Worm (Caenorhabditis elegans) whole organism, midembryonic: ENCODE results near the gene hpk-1.

Source experiments
- T22C8.4 ChIP-seq: fragments of 200-800 bp; sonication (Bioruptor generic); IDR thresholded peaks from 2 replicates; pipeline ENCODE4 v1.3.6; 2022; ENCODE audit warnings: missing genetic modification characterization, missing compliant biosample characterization
- cog-1 ChIP-seq: sonication (generic microtip); optimal IDR thresholded peaks from 2 replicates; lab custom pipeline; 2016; ENCODE audit warnings: missing genetic modification characterization, missing compliant biosample characterization
- flt-1 ChIP-seq: fragments of 200-800 bp; sonication (Bioruptor generic); IDR thresholded peaks from 2 replicates; pipeline ENCODE4 v1.3.6; 2022; ENCODE audit warnings: missing genetic modification characterization, missing compliant biosample characterization
- klf-2 ChIP-seq: fragments of 200-800 bp; sonication (Bioruptor generic); conservative IDR thresholded peaks from 2 replicates; pipeline ENCODE4 v1.3.6; 2022; ENCODE audit warnings: missing genetic modification reagents, missing genetic modification characterization, missing compliant biosample characterization
- med-1 ChIP-seq: sonication (generic microtip); optimal IDR thresholded peaks from 2 replicates; lab custom pipeline; 2017; ENCODE audit warnings: missing genetic modification characterization, mild to moderate bottlenecking, missing compliant biosample characterization, antibody characterized with exemption, missing genetic modification reagents; ENCODE audit not compliant: insufficient read depth
- ref-1 ChIP-seq: fragments of 200-800 bp; sonication (Bioruptor generic); conservative IDR thresholded peaks from 2 replicates; pipeline ENCODE4 v1.3.6; 2022; ENCODE audit warnings: missing genetic modification reagents, missing genetic modification characterization, missing compliant biosample characterization
- tab-1 ChIP-seq: fragments of 200-800 bp; sonication (Bioruptor generic); IDR thresholded peaks from 2 replicates; pipeline ENCODE4 v1.3.6; 2022; ENCODE audit warnings: missing genetic modification characterization, missing compliant biosample characterization
- ztf-23 ChIP-seq: fragments of 200-800 bp; sonication (Bioruptor generic); IDR thresholded peaks from 2 replicates; pipeline ENCODE4 v1.3.6; 2022; ENCODE audit warnings: missing genetic modification reagents, missing genetic modification characterization, missing compliant biosample characterization
- ztf-29 ChIP-seq: fragments of 200-800 bp; sonication (Bioruptor generic); IDR thresholded peaks from 2 replicates; pipeline ENCODE4 v1.3.6; 2022; ENCODE audit warnings: missing genetic modification reagents, missing genetic modification characterization, missing compliant biosample characterization

The hpk-1 gene

ce11 chrX:4216894-4217293 is at the start of gene hpk-1, which contains the start of gene F20B6.10:
Gene hpk-1 (minus strand): TSS chrX:4217290.
Gene F20B6.10 (minus strand): TSS chrX:4217196.
- TF ChIP-seq med-1, result no peak
- TF ChIP-seq ztf-29, result no peak
- TF ChIP-seq ztf-23, result no peak
- TF ChIP-seq cog-1 (tag; lab: Kevin White, UChicago), result no peak
- no peak for TF ChIP-seq tab-1 (GFP tag; lab: Robert Waterston, UW)
- TF ChIP-seq ref-1 (GFP tag; lab: Robert Waterston, UW), result no peak
- no peak for TF ChIP-seq klf-2 (GFP tag; lab: Robert Waterston, UW)
- no peak for TF ChIP-seq T22C8.4 (GFP tag; lab: Robert Waterston, UW)
- TF ChIP-seq flt-1 (GFP tag; lab: Robert Waterston, UW), result no peak

- TF ChIP-seq med-1 (no peak), flt-1 (GFP tag; lab: Robert Waterston, UW) (no peak), ref-1 (GFP tag; lab: Robert Waterston, UW) (no peak), cog-1 (tag; lab: Kevin White, UChicago) (no peak), ztf-23 (no peak), tab-1 (GFP tag; lab: Robert Waterston, UW) (no peak), T22C8.4 (GFP tag; lab: Robert Waterston, UW) (no peak), ztf-29 (no peak), klf-2 (GFP tag; lab: Robert Waterston, UW) (no peak)
Measured at ce11 chrX:4266178-4266931, 49.3 kb upstream of the hpk-1 start.

- TF ChIP-seq flt-1 (GFP tag; lab: Robert Waterston, UW) (no peak), med-1 (no peak), cog-1 (tag; lab: Kevin White, UChicago) (peak; percentile 41), ztf-29 (0 out of 2 replicates have a peak, but pooled peaks have one; percentile 33)
Measured at ce11 chrX:4265283-4265907, 48.3 kb upstream of the hpk-1 start, which contains the start of gene coel-1. Gene coel-1 (plus strand): TSS chrX:4265663.

- TF ChIP-seq cog-1 (tag; lab: Kevin White, UChicago) (no peak), ztf-23 (no peak), med-1 (no peak), T22C8.4 (GFP tag; lab: Robert Waterston, UW) (no peak), flt-1 (GFP tag; lab: Robert Waterston, UW) (no peak), ztf-29 (no peak), tab-1 (GFP tag; lab: Robert Waterston, UW) (no peak), klf-2 (GFP tag; lab: Robert Waterston, UW) (no peak), ref-1 (GFP tag; lab: Robert Waterston, UW) (no peak)
Measured at ce11 chrX:4263820-4264219, 46.7 kb upstream of the hpk-1 start.

ce11 chrX:4260297-4260696 is 43.2 kb upstream of the hpk-1 start, which contains the start of gene C52B9.4:
Gene C52B9.4 (plus strand): TSS chrX:4260652.
- no peak for TF ChIP-seq tab-1 (GFP tag; lab: Robert Waterston, UW)
- peak; percentile 17 for TF ChIP-seq cog-1 (tag; lab: Kevin White, UChicago)
- 0 out of 2 replicates have a peak, but pooled peaks have one; percentile 28 for TF ChIP-seq ztf-23

- TF ChIP-seq ztf-23 (no peak), tab-1 (GFP tag; lab: Robert Waterston, UW) (no peak), ref-1 (GFP tag; lab: Robert Waterston, UW) (no peak), cog-1 (tag; lab: Kevin White, UChicago) (no peak), klf-2 (GFP tag; lab: Robert Waterston, UW) (no peak), ztf-29 (no peak), med-1 (no peak), T22C8.4 (GFP tag; lab: Robert Waterston, UW) (no peak), flt-1 (GFP tag; lab: Robert Waterston, UW) (no peak)
Measured at ce11 chrX:4256761-4257160, 39.7 kb upstream of the hpk-1 start, which contains the start of gene srv-6. Gene srv-6 (plus strand): TSS chrX:4257061.

- no peak for TF ChIP-seq flt-1 (GFP tag; lab: Robert Waterston, UW)
Measured at ce11 chrX:4255366-4255765, 38.3 kb upstream of the hpk-1 start.

ce11 chrX:4254782-4255181 is 37.7 kb upstream of the hpk-1 start, which contains the start of gene taf-11.1:
Gene taf-11.1 (plus strand): TSS chrX:4255170.
- TF ChIP-seq klf-2 (GFP tag; lab: Robert Waterston, UW), result no peak
- TF ChIP-seq T22C8.4 (GFP tag; lab: Robert Waterston, UW), result peak; percentile 69; the same call in 1 of the 2 replicates

ce11 chrX:4252047-4252446 is 35.0 kb upstream of the hpk-1 start, which contains the start of gene srv-5:
Gene srv-5 (plus strand): TSS chrX:4252347.
- TF ChIP-seq klf-2 (GFP tag; lab: Robert Waterston, UW), result no peak
- TF ChIP-seq ztf-23, result no peak
- no peak for TF ChIP-seq ref-1 (GFP tag; lab: Robert Waterston, UW)
- TF ChIP-seq cog-1 (tag; lab: Kevin White, UChicago), result no peak
- TF ChIP-seq ztf-29, result no peak
- TF ChIP-seq T22C8.4 (GFP tag; lab: Robert Waterston, UW), result no peak
- TF ChIP-seq tab-1 (GFP tag; lab: Robert Waterston, UW), result no peak
- TF ChIP-seq med-1, result no peak
- TF ChIP-seq flt-1 (GFP tag; lab: Robert Waterston, UW), result no peak

- no peak for TF ChIP-seq ztf-23
Measured at ce11 chrX:4248949-4249348, 31.9 kb upstream of the hpk-1 start, which contains the start of gene hlh-13. Gene hlh-13 (plus strand): TSS chrX:4249249.
